Worm (Caenorhabditis elegans): ENCODE measurements around the gene ugt-60.

- no peak for TF ChIP-seq aly-2 (tag; optimal IDR thresholded peaks at IDR 0.05)
- TF ChIP-seq zag-1 (tag; optimal IDR thresholded peaks at IDR 0.05) = no peak
- TF ChIP-seq nhr-76 (tag; optimal IDR thresholded peaks at IDR 0.05) = no peak
- no peak for TF ChIP-seq nhr-237 (tag; optimal IDR thresholded peaks at IDR 0.05)
- TF ChIP-seq jun-1 (tag; optimal IDR thresholded peaks at IDR 0.05) = no peak
- no peak for TF ChIP-seq pqm-1 (tag; optimal IDR thresholded peaks at IDR 0.05)
Observed at ce11 chrIII:9626602-9627001, 52.2 kb downstream of the ugt-60 start.
